Worm (Caenorhabditis elegans) whole organism, young adult: ENCODE measurements around the gene Y47D3B.12.

Source experiments
- B0019.2 ChIP-seq: fragments of 200-800 bp; sonication (Bioruptor generic); conservative IDR thresholded peaks from 2 replicates; pipeline ENCODE4 v1.3.6; 2022; ENCODE audit warnings: missing genetic modification reagents, missing genetic modification characterization, missing compliant biosample characterization
- B0261.1 ChIP-seq: sonication (generic microtip); optimal IDR thresholded peaks from 2 replicates; lab custom pipeline; 2016; ENCODE audit warnings: mild to moderate bottlenecking, missing genetic modification characterization, moderate library complexity, missing compliant biosample characterization
- B0336.3 ChIP-seq: fragments of 200-800 bp; sonication (Bioruptor generic); IDR thresholded peaks from 2 replicates; pipeline ENCODE4 v1.3.6; 2022; ENCODE audit warnings: missing genetic modification characterization, missing compliant biosample characterization
- F33H1.4 ChIP-seq: fragments of 200-800 bp; sonication (Bioruptor generic); IDR thresholded peaks from 2 replicates; pipeline ENCODE4 v1.3.6; 2022; ENCODE audit warnings: missing genetic modification reagents, missing genetic modification characterization, missing compliant biosample characterization
- F39B2.1 ChIP-seq: fragments of 200-800 bp; sonication (Bioruptor generic); IDR thresholded peaks from 2 replicates; pipeline ENCODE4 v1.3.6; 2022; ENCODE audit warnings: missing genetic modification reagents, missing genetic modification characterization, missing compliant biosample characterization
- K12H6.12 ChIP-seq: fragments of 200-800 bp; sonication (Bioruptor generic); optimal IDR thresholded peaks from 2 replicates; lab custom pipeline; 2018; ENCODE audit warnings: mild to moderate bottlenecking, missing genetic modification characterization, missing compliant biosample characterization
- Y53G8AR.9 ChIP-seq: fragments of 200-800 bp; sonication (Bioruptor generic); conservative IDR thresholded peaks from 2 replicates; pipeline ENCODE4 v1.3.6; 2022; ENCODE audit warnings: missing genetic modification reagents, missing genetic modification characterization, missing compliant biosample characterization
- Y67H2A.10 ChIP-seq: fragments of 200-800 bp; sonication (Bioruptor generic); conservative IDR thresholded peaks from 2 replicates; pipeline ENCODE4 v1.3.6; 2022; ENCODE audit warnings: missing genetic modification reagents, missing genetic modification characterization, missing compliant biosample characterization
- Y79H2A.3 ChIP-seq: fragments of 200-800 bp; sonication (Bioruptor generic); conservative IDR thresholded peaks from 2 replicates; pipeline ENCODE4 v1.3.6; 2022; ENCODE audit warnings: missing genetic modification reagents, missing genetic modification characterization, missing compliant biosample characterization
- aptf-2 ChIP-seq: fragments of 200-800 bp; sonication (Bioruptor generic); conservative IDR thresholded peaks from 2 replicates; pipeline ENCODE4 v1.3.6; 2022; ENCODE audit warnings: missing genetic modification reagents, missing genetic modification characterization, missing compliant biosample characterization
- attf-5 ChIP-seq: fragments of 200-800 bp; sonication (Bioruptor generic); optimal IDR thresholded peaks from 2 replicates; lab custom pipeline; 2018; ENCODE audit warnings: mild to moderate bottlenecking, missing genetic modification characterization, missing compliant biosample characterization
- bed-1 ChIP-seq: fragments of 200-800 bp; sonication (Bioruptor generic); IDR thresholded peaks from 2 replicates; pipeline ENCODE4 v1.3.6; 2022; ENCODE audit warnings: missing genetic modification reagents, missing genetic modification characterization, missing compliant biosample characterization
- cebp-1 ChIP-seq, 2 experiments: fragments of 200-800 bp in 1 of 2; sonication (Bioruptor generic) in 1 of 2; sonication (generic microtip) in 1 of 2; IDR thresholded peaks in 1 of 2; optimal IDR thresholded peaks in 1 of 2; 2 replicates each; pipeline versions ENCODE4 v1.3.6 to Lab custom; 2017 to 2022; ENCODE audit warnings: missing compliant biosample characterization in 2 of 2, missing genetic modification characterization in 2 of 2, mild to moderate bottlenecking in 1 of 2, missing genetic modification reagents in 1 of 2, moderate library complexity in 1 of 2
- ceh-58 ChIP-seq: fragments of 200-800 bp; sonication (Bioruptor generic); IDR thresholded peaks from 2 replicates; pipeline ENCODE4 v1.3.6; 2022; ENCODE audit warnings: missing genetic modification characterization, missing compliant biosample characterization
- chd-7 ChIP-seq: sonication (generic microtip); optimal IDR thresholded peaks from 2 replicates; lab custom pipeline; 2016; ENCODE audit warnings: mild to moderate bottlenecking, missing genetic modification characterization, moderate library complexity, missing compliant biosample characterization
- dpl-1 ChIP-seq: fragments of 150-350 bp; optimal IDR thresholded peaks from 2 replicates; lab custom pipeline; 2014; ENCODE audit warnings: missing biosample characterization, missing genetic modification reagents, missing genetic modification characterization
- egl-44 ChIP-seq: fragments of 200-800 bp; sonication (Bioruptor generic); IDR thresholded peaks from 2 replicates; pipeline ENCODE4 v1.3.6; 2022; ENCODE audit warnings: missing genetic modification reagents, missing genetic modification characterization, missing compliant biosample characterization
- him-1 ChIP-seq: sonication (generic microtip); optimal IDR thresholded peaks from 2 replicates; lab custom pipeline; 2016; ENCODE audit warnings: missing genotype, missing genetic modification reagents, missing genetic modification characterization, missing compliant biosample characterization
- hrde-1 ChIP-seq: sonication (generic microtip); optimal IDR thresholded peaks from 2 replicates; lab custom pipeline; 2016; ENCODE audit warnings: missing genetic modification characterization, mild to moderate bottlenecking, missing compliant biosample characterization, moderate library complexity, missing genotype, missing genetic modification reagents, borderline replicate concordance
- lag-1 ChIP-seq: fragments of 200-800 bp; sonication (Bioruptor generic); IDR thresholded peaks from 2 replicates; pipeline ENCODE4 v1.3.6; 2022; ENCODE audit warnings: missing genetic modification reagents, missing genetic modification characterization, missing compliant biosample characterization
- let-526 ChIP-seq: fragments of 200-800 bp; sonication (Bioruptor generic); IDR thresholded peaks from 2 replicates; pipeline ENCODE4 v1.3.6; 2022; ENCODE audit warnings: missing genetic modification reagents, missing genetic modification characterization, missing compliant biosample characterization
- let-607 ChIP-seq, 2 experiments: fragments of 200-800 bp in 1 of 2; sonication (Bioruptor generic) in 1 of 2; sonication (generic microtip) in 1 of 2; optimal IDR thresholded peaks; 2 replicates each; lab custom pipeline; 2016 to 2018; ENCODE audit warnings: mild to moderate bottlenecking in 2 of 2, missing compliant biosample characterization in 2 of 2, missing genetic modification characterization in 2 of 2, moderate library complexity in 2 of 2, missing genotype in 1 of 2
- lin-26 ChIP-seq: fragments of 200-800 bp; sonication (Bioruptor generic); IDR thresholded peaks from 2 replicates; pipeline ENCODE4 v1.3.6; 2022; ENCODE audit warnings: missing genetic modification reagents, missing genetic modification characterization, missing compliant biosample characterization
- lsl-1 ChIP-seq: fragments of 200-800 bp; sonication (Bioruptor generic); optimal IDR thresholded peaks from 2 replicates; lab custom pipeline; 2018; ENCODE audit warnings: mild to moderate bottlenecking, missing genetic modification characterization, moderate library complexity, missing compliant biosample characterization
- madf-3 ChIP-seq: fragments of 200-800 bp; sonication (Bioruptor generic); IDR thresholded peaks from 2 replicates; pipeline ENCODE4 v1.3.6; 2022; ENCODE audit warnings: missing genetic modification reagents, missing genetic modification characterization, missing compliant biosample characterization
- madf-6 ChIP-seq: fragments of 200-800 bp; sonication (Bioruptor generic); IDR thresholded peaks from 2 replicates; pipeline ENCODE4 v1.3.6; 2022; ENCODE audit warnings: missing genetic modification reagents, missing genetic modification characterization, missing compliant biosample characterization
- mxl-1 ChIP-seq: sonication (generic microtip); optimal IDR thresholded peaks from 2 replicates; lab custom pipeline; 2016; ENCODE audit warnings: missing genetic modification characterization, missing compliant biosample characterization
- nfya-2 ChIP-seq: fragments of 200-800 bp; sonication (Bioruptor generic); IDR thresholded peaks from 2 replicates; pipeline ENCODE4 v1.3.6; 2022; ENCODE audit warnings: missing genetic modification reagents, missing genetic modification characterization, missing compliant biosample characterization
- nfyb-1 ChIP-seq: fragments of 200-800 bp; sonication (Bioruptor generic); IDR thresholded peaks from 2 replicates; pipeline ENCODE4 v1.3.6; 2022; ENCODE audit warnings: missing genetic modification reagents, missing genetic modification characterization, missing compliant biosample characterization
- nhr-179 ChIP-seq: sonication (generic microtip); optimal IDR thresholded peaks from 2 replicates; lab custom pipeline; 2016; ENCODE audit warnings: mild to moderate bottlenecking, missing genetic modification characterization, missing compliant biosample characterization
- snpc-1.1 ChIP-seq: sonication (generic microtip); optimal IDR thresholded peaks from 2 replicates; lab custom pipeline; 2017; ENCODE audit warnings: missing genetic modification characterization, mild to moderate bottlenecking, missing compliant biosample characterization, antibody characterized with exemption, moderate library complexity, missing genotype, missing genetic modification reagents; ENCODE audit not compliant: insufficient read depth
- snpc-1.3 ChIP-seq: sonication (generic microtip); optimal IDR thresholded peaks from 2 replicates; lab custom pipeline; 2017; ENCODE audit warnings: missing genetic modification characterization, mild to moderate bottlenecking, missing compliant biosample characterization, antibody characterized with exemption, moderate library complexity, missing genotype, missing genetic modification reagents; ENCODE audit not compliant: insufficient read depth
- sptf-2 ChIP-seq: fragments of 200-800 bp; sonication (Bioruptor generic); optimal IDR thresholded peaks from 2 replicates; lab custom pipeline; 2018; ENCODE audit warnings: mild to moderate bottlenecking, missing genetic modification characterization, missing compliant biosample characterization
- tbp1 ChIP-seq: fragments of 200-800 bp; sonication (Bioruptor generic); optimal IDR thresholded peaks from 2 replicates; lab custom pipeline; 2018; ENCODE audit warnings: mild to moderate bottlenecking, missing genetic modification characterization, missing compliant biosample characterization
- unc-62 ChIP-seq: fragments of 150-350 bp; optimal IDR thresholded peaks from 2 replicates; lab custom pipeline; 2014; ENCODE audit warnings: missing biosample characterization, missing genetic modification reagents, missing genetic modification characterization
- ztf-28 ChIP-seq: fragments of 200-800 bp; sonication (Bioruptor generic); IDR thresholded peaks from 2 replicates; pipeline ENCODE4 v1.3.6; 2022; ENCODE audit warnings: missing genetic modification reagents, missing genetic modification characterization, missing compliant biosample characterization
- ztf-6 ChIP-seq: fragments of 200-800 bp; sonication (Bioruptor generic); IDR thresholded peaks from 2 replicates; pipeline ENCODE4 v1.3.6; 2022; ENCODE audit warnings: missing genetic modification reagents, missing genetic modification characterization, missing compliant biosample characterization

Y47D3B.12 gene

ce11 chrIII:11371236-11371635, 31.6 kb upstream of the Y47D3B.12 start (continued):
- TF ChIP-seq bed-1 (GFP tag; lab: Robert Waterston, UW) = no peak
- no peak for TF ChIP-seq sptf-2 (GFP tag; lab: Kevin White, UChicago)
- no peak for TF ChIP-seq Y79H2A.3 (GFP tag; lab: Robert Waterston, UW)
- peak; percentile 43 for TF ChIP-seq F33H1.4
- peak; percentile 53 for TF ChIP-seq hrde-1
- peak; percentile 68 for TF ChIP-seq madf-6 (GFP tag; lab: Robert Waterston, UW)
- TF ChIP-seq lsl-1 (GFP tag; lab: Kevin White, UChicago) = peak; percentile 54
- TF ChIP-seq lin-26 (GFP tag; lab: Robert Waterston, UW) = peak; percentile 94
- TF ChIP-seq unc-62 (GFP tag; lab: Kevin White, UChicago) = no peak
- TF ChIP-seq tbp1 = peak; percentile 99
- TF ChIP-seq dpl-1 (GFP tag; lab: Kevin White, UChicago) = no peak
- no peak for TF ChIP-seq ztf-28
- TF ChIP-seq snpc-1.3 = peak; percentile 55
- no peak for TF ChIP-seq B0019.2 (GFP tag; lab: Robert Waterston, UW)
- peak; percentile 34 for TF ChIP-seq attf-5 (GFP tag; lab: Kevin White, UChicago)
- no peak for TF ChIP-seq Y53G8AR.9 (GFP tag; lab: Robert Waterston, UW)
- TF ChIP-seq chd-7 (tag; lab: Kevin White, UChicago) = peak; percentile 80
- TF ChIP-seq snpc-1.1 (tag; lab: Kevin White, UChicago) = peak; percentile 42
- TF ChIP-seq nhr-179 (tag; lab: Kevin White, UChicago) = no peak
- TF ChIP-seq ztf-6 = no peak
- no peak for TF ChIP-seq nfya-2 (GFP tag; lab: Robert Waterston, UW)
- TF ChIP-seq egl-44 (GFP tag; lab: Robert Waterston, UW) = no peak
- peak; percentile 80 for TF ChIP-seq mxl-1 (tag; lab: Kevin White, UChicago)
- TF ChIP-seq let-526 (GFP tag; lab: Robert Waterston, UW) = 0 out of 2 replicates have a peak, but pooled peaks have one; percentile 40
- TF ChIP-seq lag-1 (GFP tag; lab: Robert Waterston, UW) = no peak
- no peak for TF ChIP-seq madf-3 (GFP tag; lab: Robert Waterston, UW)
- TF ChIP-seq Y67H2A.10 (GFP tag; lab: Robert Waterston, UW) = no peak
- peak; percentile 32 to 46 for TF ChIP-seq let-607 (tag; optimal IDR thresholded peaks at IDR 0.05; lab: Kevin White, UChicago)
- no peak for TF ChIP-seq K12H6.12 (tag; lab: Kevin White, UChicago)
- TF ChIP-seq B0336.3 (GFP tag; lab: Robert Waterston, UW) = peak; percentile 71; the same call in 1 of the 2 replicates

- TF ChIP-seq ceh-58 (no peak), F39B2.1 (GFP tag; lab: Robert Waterston, UW) (no peak), him-1 (tag; lab: Kevin White, UChicago) (no peak), nfyb-1 (no peak), cebp-1 (GFP tag; IDR thresholded peaks at IDR 0.05; lab: Robert Waterston, UW) (no peak), cebp-1 (tag; optimal IDR thresholded peaks at IDR 0.05; lab: Kevin White, UChicago) (peak; percentile 58), B0261.1 (peak; percentile 45), aptf-2 (no peak)
Observed at ce11 chrIII:11371688-11372087, 31.1 kb upstream of the Y47D3B.12 start, which contains the start of gene tba-7. tba-7 (minus strand) TSS chrIII:11371788.
